Fruit fly (Drosophila melanogaster) whole organism, pupa: ENCODE measurements around the gene CG5953.

Experiments used
- CG10348 ChIP-seq: fragments of 200-800 bp; sonication (Bioruptor generic); IDR thresholded peaks from 2 replicates; pipeline ENCODE4 v1.3.6; 2022; ENCODE audit warnings: missing biosample characterization, missing genetic modification characterization
- CG12605 ChIP-seq: fragments of 200-800 bp; sonication (Bioruptor generic); IDR thresholded peaks from 2 replicates; pipeline ENCODE4 v1.3.6; 2022; ENCODE audit warnings: missing biosample characterization, missing genetic modification characterization
- CG13204 ChIP-seq: fragments of 200-800 bp; sonication (Bioruptor generic); optimal IDR thresholded peaks from 2 replicates; lab custom pipeline; 2018; ENCODE audit warnings: missing biosample characterization, mild to moderate bottlenecking, missing genetic modification characterization, moderate library complexity
- CG14655 ChIP-seq: fragments of 200-800 bp; sonication (Bioruptor generic); optimal IDR thresholded peaks from 3 replicates; lab custom pipeline; 2017; ENCODE audit warnings: mild to moderate bottlenecking, missing biosample characterization, missing genetic modification reagents, missing genetic modification characterization
- CG15710 ChIP-seq: fragments of 200-800 bp; sonication (Bioruptor generic); optimal IDR thresholded peaks from 2 replicates; lab custom pipeline; 2018; ENCODE audit warnings: missing biosample characterization, mild to moderate bottlenecking, missing genetic modification characterization, moderate library complexity
- CG17806 ChIP-seq: fragments of 200-800 bp; sonication (Bioruptor generic); optimal IDR thresholded peaks from 2 replicates; lab custom pipeline; 2018; ENCODE audit warnings: missing biosample characterization, mild to moderate bottlenecking, missing genetic modification characterization, moderate library complexity
- CG32121 ChIP-seq: fragments of 200-800 bp; sonication (Bioruptor generic); IDR thresholded peaks from 2 replicates; pipeline ENCODE4 v1.3.6; 2022; ENCODE audit warnings: missing biosample characterization, missing genetic modification characterization
- CG34367 ChIP-seq: fragments of 200-800 bp; sonication (Bioruptor generic); optimal IDR thresholded peaks from 2 replicates; lab custom pipeline; 2018; ENCODE audit warnings: missing biosample characterization, mild to moderate bottlenecking, missing genetic modification characterization
- CG4496 ChIP-seq: fragments of 200-800 bp; sonication (Bioruptor generic); IDR thresholded peaks from 3 replicates; pipeline ENCODE4 v1.3.6; 2022; ENCODE audit warnings: missing biosample characterization, missing genetic modification characterization
- CG8159 ChIP-seq: fragments of 200-800 bp; sonication (Bioruptor generic); optimal IDR thresholded peaks from 3 replicates; lab custom pipeline; 2018; ENCODE audit warnings: missing biosample characterization, mild to moderate bottlenecking, missing genetic modification characterization, moderate library complexity
- CG8301 ChIP-seq: fragments of 200-800 bp; sonication (Bioruptor generic); optimal IDR thresholded peaks from 2 replicates; lab custom pipeline; 2018; ENCODE audit warnings: missing biosample characterization, mild to moderate bottlenecking, missing genetic modification characterization
- CG9948 ChIP-seq: fragments of 200-800 bp; sonication (Bioruptor generic); optimal IDR thresholded peaks from 2 replicates; lab custom pipeline; 2018; ENCODE audit warnings: missing biosample characterization, mild to moderate bottlenecking, missing genetic modification characterization, moderate library complexity
- D1 ChIP-seq: fragments of 200-800 bp; sonication (Bioruptor generic); optimal IDR thresholded peaks from 2 replicates; lab custom pipeline; 2018; ENCODE audit warnings: missing biosample characterization, mild to moderate bottlenecking, missing genetic modification characterization, moderate library complexity
- EcR ChIP-seq: fragments of 200-800 bp; sonication (Bioruptor generic); optimal IDR thresholded peaks from 3 replicates; lab custom pipeline; 2019; ENCODE audit warnings: missing biosample characterization, missing genetic modification characterization, mild to moderate bottlenecking, moderate library complexity, missing genetic modification reagents
- Ets98B ChIP-seq: fragments of 200-800 bp; sonication (Bioruptor generic); IDR thresholded peaks from 2 replicates; pipeline ENCODE4 v1.3.6; 2022; ENCODE audit warnings: missing biosample characterization, missing genetic modification characterization
- Pif1A ChIP-seq: fragments of 200-800 bp; sonication (Bioruptor generic); optimal IDR thresholded peaks from 3 replicates; lab custom pipeline; 2016; ENCODE audit warnings: missing biosample characterization, missing genetic modification characterization
- Pif1B ChIP-seq: fragments of 200-800 bp; sonication (Bioruptor generic); optimal IDR thresholded peaks from 3 replicates; lab custom pipeline; 2016; ENCODE audit warnings: missing biosample characterization, missing genetic modification characterization
- Snoo ChIP-seq: fragments of 200-800 bp; sonication (Bioruptor generic); optimal IDR thresholded peaks from 3 replicates; lab custom pipeline; 2017; ENCODE audit warnings: missing biosample characterization, mild to moderate bottlenecking, missing genetic modification characterization, inconsistent platforms
- fd96Ca ChIP-seq: fragments of 200-800 bp; sonication (Bioruptor generic); IDR thresholded peaks from 3 replicates; pipeline ENCODE4 v1.3.6; 2022; ENCODE audit warnings: missing biosample characterization, missing genetic modification characterization
- gl ChIP-seq: fragments of 200-800 bp; sonication (Bioruptor generic); optimal IDR thresholded peaks from 2 replicates; lab custom pipeline; 2018; ENCODE audit warnings: missing biosample characterization, mild to moderate bottlenecking, missing genetic modification characterization
- rn ChIP-seq: fragments of 200-800 bp; sonication (Bioruptor generic); IDR thresholded peaks from 2 replicates; pipeline ENCODE4 v1.3.6; 2022; ENCODE audit warnings: missing biosample characterization, missing genetic modification characterization

CG5953 gene

DNA sequence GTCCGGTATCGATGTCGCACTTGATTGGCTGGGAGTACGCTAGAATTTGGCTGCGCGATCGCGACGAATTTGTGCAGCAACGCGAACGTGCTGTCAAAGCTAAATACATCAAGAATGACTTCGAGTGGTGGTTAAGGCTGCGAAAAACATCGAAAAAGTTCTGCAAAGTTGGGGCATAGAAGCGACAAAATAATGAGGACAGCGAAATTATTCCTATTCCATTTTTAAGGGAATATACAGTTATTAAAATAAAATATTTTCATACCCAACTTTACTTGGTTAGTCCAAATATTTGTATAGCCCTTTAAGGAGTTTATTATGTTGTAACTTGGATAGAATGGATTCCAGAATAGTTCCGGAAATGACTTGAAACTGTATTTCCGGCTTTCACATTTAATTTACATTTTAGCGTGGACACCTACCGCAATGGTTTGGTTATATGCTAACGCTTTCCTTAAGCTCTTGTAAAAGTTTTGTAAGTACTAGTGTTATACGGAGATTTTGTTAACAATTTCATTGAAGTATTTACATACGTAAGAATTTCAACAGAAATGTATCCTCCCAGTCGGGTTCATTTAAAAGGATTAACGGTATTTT lies 10.4 kb upstream of the CG5953 start:
- TF ChIP-seq gl (tag; lab: Kevin White, UChicago), result peak; percentile 59
- peak; percentile 62 for TF ChIP-seq CG15710 (tag; lab: Kevin White, UChicago)
- peak; percentile 90 for TF ChIP-seq Snoo (tag; lab: Kevin White, UChicago)
- TF ChIP-seq CG17806, result peak; percentile 28
- peak; percentile 51 for TF ChIP-seq Ets98B
- TF ChIP-seq Pif1A (GFP tag; lab: Kevin White, UChicago), result peak; percentile 49
- TF ChIP-seq CG4496, result peak; percentile 87
- no peak for TF ChIP-seq Pif1B (GFP tag; lab: Kevin White, UChicago)
- peak; percentile 37 for TF ChIP-seq CG8301 (tag; lab: Kevin White, UChicago)
- TF ChIP-seq CG32121 (GFP tag; lab: Robert Waterston, UW), result peak; percentile 27; the same call in 1 of the 2 replicates
- TF ChIP-seq CG10348 (GFP tag; lab: Robert Waterston, UW), result no peak
- TF ChIP-seq CG34367 (tag; lab: Kevin White, UChicago), result peak; percentile 73
- TF ChIP-seq fd96Ca, result no peak
- TF ChIP-seq rn, result no peak
- TF ChIP-seq CG13204 (GFP tag; lab: Kevin White, UChicago), result no peak
- peak; percentile 25; the same call in 1 of the 2 replicates for TF ChIP-seq CG12605 (GFP tag; lab: Robert Waterston, UW)
- TF ChIP-seq D1 (tag; lab: Kevin White, UChicago), result peak; percentile 64
- peak; percentile 53 for TF ChIP-seq CG14655 (GFP tag; lab: Kevin White, UChicago)
- no peak for TF ChIP-seq CG9948 (tag; lab: Kevin White, UChicago)
- TF ChIP-seq EcR, result no peak
- peak; percentile 59 for TF ChIP-seq CG8159

DNA sequence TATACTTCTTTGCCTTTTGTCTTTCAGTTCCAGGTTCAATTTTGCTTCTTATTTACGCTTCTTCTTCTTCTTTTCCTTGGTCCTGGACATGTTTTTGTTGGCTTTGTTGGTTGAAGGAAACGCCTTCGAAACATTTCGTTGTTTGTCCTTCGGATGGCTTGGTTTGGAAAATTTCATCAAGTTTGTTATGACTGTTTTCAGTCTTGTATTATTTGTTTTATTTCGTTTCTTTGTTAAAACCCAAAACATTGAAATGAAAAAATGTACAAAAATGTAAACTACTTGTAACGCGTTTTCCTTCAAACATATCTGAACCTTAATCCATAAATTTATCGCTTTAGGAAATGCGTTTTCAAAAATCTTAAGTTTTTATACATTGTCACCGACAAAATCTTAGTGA lies 9.6 kb upstream of the CG5953 start, which contains the start of gene CG31816:
Gene CG31816, plus strand, starts transcription at position 301 of the 400 bp plus-strand sequence.
- TF ChIP-seq CG4496 (no peak), gl (tag; lab: Kevin White, UChicago) (no peak), CG10348 (GFP tag; lab: Robert Waterston, UW) (no peak), CG13204 (GFP tag; lab: Kevin White, UChicago) (no peak), D1 (tag; lab: Kevin White, UChicago) (no peak), Snoo (tag; lab: Kevin White, UChicago) (no peak), CG8301 (tag; lab: Kevin White, UChicago) (no peak), CG8159 (no peak), EcR (no peak), Pif1B (GFP tag; lab: Kevin White, UChicago) (no peak), fd96Ca (no peak), CG17806 (no peak)

DNA sequence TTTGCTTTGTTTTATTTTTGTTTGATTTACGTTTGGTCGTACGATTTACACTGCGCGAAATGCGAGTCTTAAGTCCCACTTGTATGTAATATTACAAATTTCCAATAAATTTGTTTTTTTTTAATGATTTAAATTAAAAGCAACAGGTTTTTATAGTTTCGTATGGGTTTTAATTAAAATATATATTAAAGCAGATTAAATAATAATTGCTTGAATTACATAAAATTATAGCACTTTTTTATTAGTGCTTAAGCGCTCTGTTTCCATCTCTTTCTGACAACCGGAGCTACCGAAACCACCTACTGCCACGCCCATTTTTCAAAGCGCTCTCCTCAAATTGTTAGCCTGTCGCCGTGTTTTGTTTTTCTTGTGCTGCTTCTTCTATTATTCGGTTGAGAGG lies 9.1 kb upstream of the CG5953 start:
- TF ChIP-seq CG14655 (GFP tag; lab: Kevin White, UChicago), result peak; percentile 26
- peak; percentile 50; the same call in 1 of the 2 replicates for TF ChIP-seq CG32121 (GFP tag; lab: Robert Waterston, UW)
- TF ChIP-seq Snoo (tag; lab: Kevin White, UChicago), result no peak
- TF ChIP-seq CG8301 (tag; lab: Kevin White, UChicago), result no peak

DNA sequence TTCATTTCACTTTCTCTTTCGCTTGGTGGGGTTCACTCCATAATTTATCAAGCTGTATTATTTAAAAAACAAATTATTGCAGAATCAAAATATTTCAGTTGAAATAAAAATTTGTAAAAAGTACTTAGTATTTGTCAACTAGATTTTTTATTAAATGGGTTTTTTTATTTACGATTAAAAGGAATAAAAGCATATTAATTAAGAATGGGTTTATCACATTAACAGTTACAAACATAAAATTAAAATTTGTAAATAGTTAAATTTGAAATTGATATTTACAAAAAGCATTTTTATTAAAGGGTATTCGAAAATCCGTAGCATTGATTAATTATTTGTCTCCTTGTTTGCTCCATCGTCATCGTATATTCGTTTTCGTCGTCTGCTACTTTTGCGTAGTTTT lies 8.6 kb upstream of the CG5953 start:
- TF ChIP-seq CG34367 (tag; lab: Kevin White, UChicago) (no peak), CG8159 (peak; percentile 14)

DNA sequence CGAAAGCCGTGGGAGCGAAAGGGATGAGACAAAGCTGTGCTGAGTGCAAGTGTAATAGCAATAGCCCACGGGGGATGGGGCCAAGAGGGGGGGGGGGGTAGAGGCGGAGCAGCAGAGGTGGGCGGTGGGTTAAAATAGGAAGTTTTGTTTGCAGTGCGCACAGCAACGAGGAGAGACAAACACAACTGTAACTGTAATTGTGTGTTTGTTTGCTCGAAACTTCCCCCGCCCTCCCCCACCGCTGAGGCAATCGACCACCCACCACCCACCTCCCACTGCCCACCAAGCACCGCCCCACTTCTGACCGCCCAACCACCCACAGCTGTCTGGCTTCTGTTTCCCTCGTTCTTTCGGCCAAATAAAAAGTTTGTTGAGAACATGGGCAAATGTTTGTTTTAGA lies 8.1 kb upstream of the CG5953 start:
- no peak for TF ChIP-seq CG4496
- 0 out of 3 replicates have a peak, but pooled peaks have one; percentile 37 for TF ChIP-seq fd96Ca
- TF ChIP-seq CG12605 (GFP tag; lab: Robert Waterston, UW), result no peak

DNA sequence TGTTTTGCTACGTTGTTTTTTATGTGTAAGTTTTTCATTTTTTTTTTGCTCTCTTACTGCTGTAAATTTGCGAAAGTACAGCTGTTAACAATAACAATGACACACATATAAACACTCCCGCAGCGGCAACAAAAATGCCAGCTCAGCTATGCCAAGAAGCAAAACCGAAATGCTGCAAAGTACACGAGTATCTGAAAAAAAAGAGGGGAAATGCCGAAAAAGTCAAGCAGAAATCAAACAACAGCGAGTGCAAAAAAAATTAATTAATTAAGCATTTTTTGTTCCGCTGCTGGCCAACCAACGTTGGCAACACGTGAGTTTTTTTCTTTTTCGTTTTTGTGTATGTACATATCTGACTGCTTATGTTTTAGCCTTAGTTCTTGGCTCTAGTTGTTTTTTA lies 6.3 kb upstream of the CG5953 start:
- TF ChIP-seq CG15710 (tag; lab: Kevin White, UChicago) (no peak), D1 (tag; lab: Kevin White, UChicago) (no peak), Snoo (tag; lab: Kevin White, UChicago) (no peak), fd96Ca (no peak), Pif1B (GFP tag; lab: Kevin White, UChicago) (no peak), CG9948 (tag; lab: Kevin White, UChicago) (no peak), CG10348 (GFP tag; lab: Robert Waterston, UW) (no peak), Ets98B (no peak), CG8159 (no peak)

DNA sequence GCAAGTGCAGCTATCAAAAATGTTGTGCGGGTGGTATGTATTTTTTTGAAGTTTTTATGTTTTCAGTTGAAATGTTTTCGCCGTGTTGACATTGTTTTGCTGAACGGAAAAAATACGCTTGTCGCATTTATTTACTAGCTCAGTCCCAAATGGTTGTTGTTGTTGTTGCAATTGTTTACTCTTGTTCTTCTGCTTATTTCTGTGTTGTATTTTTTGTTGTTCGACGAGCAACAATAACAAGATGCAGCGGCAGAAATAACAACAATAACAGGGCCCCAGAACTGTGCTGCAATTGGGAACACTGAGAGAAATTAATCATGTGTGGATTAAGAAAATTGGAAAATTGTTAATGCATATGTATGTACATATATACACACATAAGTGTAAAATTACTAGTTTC lies 5.5 kb upstream of the CG5953 start:
- TF ChIP-seq Snoo (tag; lab: Kevin White, UChicago), result no peak
- no peak for TF ChIP-seq Ets98B
- TF ChIP-seq CG17806, result no peak
- TF ChIP-seq CG13204 (GFP tag; lab: Kevin White, UChicago), result no peak
- no peak for TF ChIP-seq D1 (tag; lab: Kevin White, UChicago)
- no peak for TF ChIP-seq CG9948 (tag; lab: Kevin White, UChicago)
- no peak for TF ChIP-seq Pif1A (GFP tag; lab: Kevin White, UChicago)
- TF ChIP-seq fd96Ca, result no peak
- TF ChIP-seq CG12605 (GFP tag; lab: Robert Waterston, UW), result no peak
- no peak for TF ChIP-seq CG10348 (GFP tag; lab: Robert Waterston, UW)
- no peak for TF ChIP-seq CG15710 (tag; lab: Kevin White, UChicago)
- TF ChIP-seq Pif1B (GFP tag; lab: Kevin White, UChicago), result no peak
- TF ChIP-seq CG8301 (tag; lab: Kevin White, UChicago), result no peak
- no peak for TF ChIP-seq gl (tag; lab: Kevin White, UChicago)
- no peak for TF ChIP-seq rn
- no peak for TF ChIP-seq CG32121 (GFP tag; lab: Robert Waterston, UW)
- TF ChIP-seq CG14655 (GFP tag; lab: Kevin White, UChicago), result no peak
